Worm (Caenorhabditis elegans): Measurements from ENCODE around the gene ZK328.6.

- TF ChIP-seq unc-39 (tag; optimal IDR thresholded peaks at IDR 0.05) (no peak), F37D6.2 (tag; optimal IDR thresholded peaks at IDR 0.05) (no peak), lin-15B (tag; optimal IDR thresholded peaks at IDR 0.05) (no peak), unc-130 (GFP tag; optimal IDR thresholded peaks at IDR 0.05) (no peak), lin-38 (GFP tag; IDR thresholded peaks at IDR 0.05) (no peak), gei-8 (GFP tag; optimal IDR thresholded peaks at IDR 0.05) (no peak), nhr-77 (tag; optimal IDR thresholded peaks at IDR 0.05) (no peak), fkh-10 (GFP tag; optimal IDR thresholded peaks at IDR 0.05) (no peak), hlh-30 (tag; optimal IDR thresholded peaks at IDR 0.05; ENCODE audit: insufficient read depth) (no peak), nhr-76 (tag; optimal IDR thresholded peaks at IDR 0.05) (no peak), jun-1 (tag; optimal IDR thresholded peaks at IDR 0.05) (no peak), snpc-4 (tag; optimal IDR thresholded peaks at IDR 0.05) (no peak), ama-1 (optimal IDR thresholded peaks at IDR 0.05) (no peak)
These were observed 37.5 kb downstream of the ZK328.6 start, which contains the start of gene T04C9.1 for ce11 chrIII:5992913-5993312.

Data from whole organism, L4 larva.